Fruit fly (Drosophila melanogaster) whole organism, prepupa: ENCODE data around the gene CG31100.
A peak's percentile ranks its signal among the peaks of the same experiment; 100 is the strongest.

ENCODE experiments used
- Blimp-1 ChIP-seq: fragments of 200-800 bp; sonication (Bioruptor generic); optimal IDR thresholded peaks from 3 replicates; lab custom pipeline; 2017; ENCODE audit warnings: missing biosample characterization, missing genetic modification characterization, mild to moderate bottlenecking, moderate library complexity, missing genetic modification reagents
- CG10631 ChIP-seq: fragments of 200-800 bp; sonication (Bioruptor generic); optimal IDR thresholded peaks from 2 replicates; lab custom pipeline; 2016; ENCODE audit warnings: missing biosample characterization, missing genetic modification characterization
- CG11762 ChIP-seq: fragments of 200-800 bp; sonication (Bioruptor generic); optimal IDR thresholded peaks from 3 replicates; lab custom pipeline; 2016; ENCODE audit warnings: missing biosample characterization, missing genetic modification characterization; ENCODE audit not compliant: insufficient read depth
- CG11902 ChIP-seq: fragments of 200-800 bp; sonication (Bioruptor generic); optimal IDR thresholded peaks from 3 replicates; lab custom pipeline; 2016; ENCODE audit warnings: missing biosample characterization, missing genetic modification characterization
- CG15336 ChIP-seq: fragments of 200-800 bp; sonication (Bioruptor generic); IDR thresholded peaks from 2 replicates; pipeline ENCODE4 v1.3.6; 2022; ENCODE audit warnings: missing biosample characterization, missing genetic modification characterization
- CG16779 ChIP-seq: fragments of 200-800 bp; sonication (Bioruptor generic); optimal IDR thresholded peaks from 3 replicates; lab custom pipeline; 2017; ENCODE audit warnings: missing biosample characterization, mild to moderate bottlenecking, missing genetic modification characterization
- CG3032 ChIP-seq: fragments of 200-800 bp; optimal IDR thresholded peaks from 2 replicates; lab custom pipeline; 2019; ENCODE audit warnings: missing biosample characterization, mild to moderate bottlenecking, missing genetic modification characterization, moderate library complexity
- CG32006 ChIP-seq: fragments of 200-800 bp; sonication (Bioruptor generic); optimal IDR thresholded peaks from 3 replicates; lab custom pipeline; 2017; ENCODE audit warnings: missing biosample characterization, mild to moderate bottlenecking, missing genetic modification characterization
- CG34406 ChIP-seq: fragments of 200-800 bp; sonication (Bioruptor generic); optimal IDR thresholded peaks from 3 replicates; lab custom pipeline; 2016; ENCODE audit warnings: missing biosample characterization, missing genetic modification characterization
- CG3919 ChIP-seq: fragments of 200-800 bp; sonication (Bioruptor generic); optimal IDR thresholded peaks from 3 replicates; lab custom pipeline; 2016; ENCODE audit warnings: missing biosample characterization, missing genetic modification characterization
- CG4318 ChIP-seq: fragments of 200-800 bp; sonication (Bioruptor generic); optimal IDR thresholded peaks from 3 replicates; lab custom pipeline; 2017; ENCODE audit warnings: missing biosample characterization, mild to moderate bottlenecking, missing genetic modification characterization
- CG6276 ChIP-seq: fragments of 200-800 bp; sonication (Bioruptor generic); optimal IDR thresholded peaks from 2 replicates; lab custom pipeline; 2017; ENCODE audit warnings: missing biosample characterization, mild to moderate bottlenecking, missing genetic modification characterization
- CG6792 ChIP-seq: fragments of 200-800 bp; sonication (Bioruptor generic); optimal IDR thresholded peaks from 3 replicates; lab custom pipeline; 2016; ENCODE audit warnings: missing biosample characterization, missing genetic modification characterization
- CG6808 ChIP-seq: fragments of 200-800 bp; sonication (Bioruptor generic); optimal IDR thresholded peaks from 3 replicates; lab custom pipeline; 2017; ENCODE audit warnings: missing biosample characterization, missing genetic modification characterization, mild to moderate bottlenecking, moderate library complexity, missing genetic modification reagents
- CG6854 ChIP-seq: fragments of 200-800 bp; sonication (Bioruptor generic); optimal IDR thresholded peaks from 2 replicates; lab custom pipeline; 2017; ENCODE audit warnings: missing biosample characterization, mild to moderate bottlenecking, missing genetic modification characterization
- CG7368 ChIP-seq: fragments of 200-800 bp; sonication (Bioruptor generic); optimal IDR thresholded peaks from 3 replicates; lab custom pipeline; 2016; ENCODE audit warnings: missing biosample characterization, missing genetic modification characterization
- CG8119 ChIP-seq: fragments of 200-800 bp; sonication (Bioruptor generic); IDR thresholded peaks from 3 replicates; pipeline ENCODE4 v1.3.6; 2022; ENCODE audit warnings: missing biosample characterization, missing genetic modification characterization
- CG8319 ChIP-seq: fragments of 200-800 bp; sonication (Bioruptor generic); optimal IDR thresholded peaks from 3 replicates; lab custom pipeline; 2016; ENCODE audit warnings: missing biosample characterization, missing genetic modification characterization
- CG8632 ChIP-seq: fragments of 200-800 bp; sonication (Bioruptor generic); optimal IDR thresholded peaks from 3 replicates; lab custom pipeline; 2016; ENCODE audit warnings: missing biosample characterization, missing genetic modification characterization
- CG9139 ChIP-seq: fragments of 200-800 bp; sonication (Bioruptor generic); optimal IDR thresholded peaks from 3 replicates; lab custom pipeline; 2017; ENCODE audit warnings: missing biosample characterization, mild to moderate bottlenecking, missing genetic modification characterization
- Eip75B ChIP-seq: fragments of 200-800 bp; sonication (Bioruptor generic); optimal IDR thresholded peaks from 3 replicates; lab custom pipeline; 2016; ENCODE audit warnings: missing biosample characterization, missing genetic modification characterization
- Eip78C ChIP-seq: fragments of 200-800 bp; sonication (Bioruptor generic); peaks from one replicate; lab custom pipeline; 2016; ENCODE audit warnings: missing biosample characterization, missing genetic modification characterization
- Ets21C ChIP-seq: fragments of 200-800 bp; sonication (Bioruptor generic); optimal IDR thresholded peaks from 3 replicates; lab custom pipeline; 2016; ENCODE audit warnings: missing biosample characterization, missing genetic modification characterization
- Ets96B ChIP-seq: fragments of 200-800 bp; optimal IDR thresholded peaks from 2 replicates; lab custom pipeline; 2019; ENCODE audit warnings: missing biosample characterization, mild to moderate bottlenecking, missing genetic modification characterization, moderate library complexity
- Hr38 ChIP-seq: sonication (Bioruptor generic); optimal IDR thresholded peaks from 2 replicates; lab custom pipeline; 2016; ENCODE audit warnings: missing biosample characterization, missing genetic modification characterization
- Hr39 ChIP-seq: fragments of 200-800 bp; sonication (Bioruptor generic); optimal IDR thresholded peaks from 2 replicates; lab custom pipeline; 2016; ENCODE audit warnings: missing biosample characterization, missing genetic modification characterization
- Hr4 ChIP-seq: fragments of 200-800 bp; sonication (Bioruptor generic); optimal IDR thresholded peaks from 3 replicates; lab custom pipeline; 2016; ENCODE audit warnings: missing biosample characterization, missing genetic modification characterization
- Lpt ChIP-seq: fragments of 200-800 bp; sonication (Bioruptor generic); optimal IDR thresholded peaks from 3 replicates; lab custom pipeline; 2016; ENCODE audit warnings: missing biosample characterization, missing genetic modification characterization
- Met ChIP-seq: fragments of 200-800 bp; sonication (Bioruptor generic); optimal IDR thresholded peaks from 3 replicates; lab custom pipeline; 2016; ENCODE audit warnings: missing biosample characterization, missing genetic modification characterization
- OdsH ChIP-seq: fragments of 200-800 bp; sonication (Bioruptor generic); optimal IDR thresholded peaks from 3 replicates; lab custom pipeline; 2016; ENCODE audit warnings: missing biosample characterization, missing genetic modification characterization
- Smox ChIP-seq: fragments of 200-800 bp; sonication (Bioruptor generic); optimal IDR thresholded peaks from 3 replicates; lab custom pipeline; 2016; ENCODE audit warnings: missing biosample characterization, missing genetic modification characterization
- Sox102F ChIP-seq: fragments of 200-800 bp; sonication (Bioruptor generic); optimal IDR thresholded peaks from 2 replicates; lab custom pipeline; 2016; ENCODE audit warnings: missing biosample characterization, mild to moderate bottlenecking, missing genetic modification characterization
- Sox15 ChIP-seq: fragments of 200-800 bp; sonication (Bioruptor generic); optimal IDR thresholded peaks from 3 replicates; lab custom pipeline; 2016; ENCODE audit warnings: missing biosample characterization, missing genetic modification characterization
- acj6 ChIP-seq: fragments of 200-800 bp; sonication (Bioruptor generic); optimal IDR thresholded peaks from 3 replicates; lab custom pipeline; 2016; ENCODE audit warnings: missing biosample characterization, missing genetic modification characterization
- cyc ChIP-seq: fragments of 200-800 bp; sonication (Bioruptor generic); optimal IDR thresholded peaks from 3 replicates; lab custom pipeline; 2016; ENCODE audit warnings: missing biosample characterization, missing genetic modification characterization
- dsx ChIP-seq: fragments of 200-800 bp; optimal IDR thresholded peaks from 3 replicates; lab custom pipeline; 2019; ENCODE audit warnings: missing biosample characterization, mild to moderate bottlenecking, missing genetic modification characterization, moderate library complexity; ENCODE audit not compliant: poor library complexity, severe bottlenecking
- eg ChIP-seq: fragments of 200-800 bp; sonication (Bioruptor generic); IDR thresholded peaks from 3 replicates; pipeline ENCODE4 v1.3.6; 2022; ENCODE audit warnings: missing biosample characterization, missing genetic modification characterization
- fd85E ChIP-seq: fragments of 200-800 bp; sonication (Bioruptor generic); optimal IDR thresholded peaks from 3 replicates; lab custom pipeline; 2016; ENCODE audit warnings: missing biosample characterization, missing genetic modification characterization
- fkh ChIP-seq: fragments of 200-800 bp; sonication (Bioruptor generic); optimal IDR thresholded peaks from 3 replicates; lab custom pipeline; 2017; ENCODE audit warnings: missing biosample characterization, mild to moderate bottlenecking, missing genetic modification characterization, moderate library complexity
- net ChIP-seq: fragments of 200-800 bp; sonication (Bioruptor generic); optimal IDR thresholded peaks from 3 replicates; lab custom pipeline; 2016; ENCODE audit warnings: missing biosample characterization, missing genetic modification characterization
- pdm3 ChIP-seq: fragments of 200-800 bp; sonication (Bioruptor generic); optimal IDR thresholded peaks from 3 replicates; lab custom pipeline; 2016; ENCODE audit warnings: missing biosample characterization, missing genetic modification characterization
- ss ChIP-seq, 2 experiments: fragments of 200-800 bp; sonication (Bioruptor generic); optimal IDR thresholded peaks; 2 replicates in 1 of 2; 3 replicates in 1 of 2; lab custom pipeline; 2017 to 2018; ENCODE audit warnings: mild to moderate bottlenecking in 2 of 2, missing biosample characterization in 2 of 2, missing genetic modification characterization in 2 of 2, moderate library complexity in 1 of 2
- svp ChIP-seq: fragments of 200-800 bp; sonication (Bioruptor generic); peaks from one replicate; lab custom pipeline; 2016; ENCODE audit warnings: missing biosample characterization, missing genetic modification characterization
- topi ChIP-seq: fragments of 200-800 bp; sonication (Bioruptor generic); optimal IDR thresholded peaks from 3 replicates; lab custom pipeline; 2016; ENCODE audit warnings: missing biosample characterization, missing genetic modification characterization

The CG31100 gene

dm6 chr3R:9001720-9002240 lies 1.7 kb downstream of the CG31100 start:
- TF ChIP-seq CG8319 (GFP tag; lab: Kevin White, UChicago) (no peak), acj6 (no peak), CG15336 (GFP tag; lab: Robert Waterston, UW) (no peak), topi (GFP tag; lab: Kevin White, UChicago) (no peak), svp (GFP tag; lab: Kevin White, UChicago) (no peak), fd85E (GFP tag; lab: Kevin White, UChicago) (no peak)

- TF ChIP-seq fkh: no peak
- TF ChIP-seq svp (GFP tag; lab: Kevin White, UChicago): peak; percentile 98
Observed at dm6 chr3R:8998243-8998642, 5.2 kb downstream of the CG31100 start.

dm6 chr3R:8997397-8997796 lies 6.1 kb downstream of the CG31100 start, which contains the start of gene CG11977:
Gene CG11977, plus strand, starts transcription at chr3R:8997697.
- TF ChIP-seq OdsH (GFP tag; lab: Kevin White, UChicago) (no peak), CG6792 (GFP tag; lab: Kevin White, UChicago) (no peak), CG6808 (no peak), CG3032 (tag; lab: Kevin White, UChicago) (no peak), Ets21C (GFP tag; lab: Kevin White, UChicago) (no peak), CG34406 (GFP tag; lab: Kevin White, UChicago) (no peak), Hr38 (GFP tag; lab: Kevin White, UChicago) (no peak), CG11762 (GFP tag; lab: Kevin White, UChicago) (no peak), cyc (no peak), CG9139 (GFP tag; lab: Kevin White, UChicago) (no peak), dsx (GFP tag; lab: Kevin White, UChicago) (no peak), Met (GFP tag; lab: Kevin White, UChicago) (no peak), net (no peak), Hr39 (GFP tag; lab: Kevin White, UChicago) (no peak), fd85E (GFP tag; lab: Kevin White, UChicago) (no peak), CG32006 (GFP tag; lab: Kevin White, UChicago) (no peak), CG3919 (GFP tag; lab: Kevin White, UChicago) (no peak), CG11902 (GFP tag; lab: Kevin White, UChicago) (no peak), CG8119 (GFP tag; lab: Robert Waterston, UW) (no peak), pdm3 (GFP tag; lab: Kevin White, UChicago) (no peak)

dm6 chr3R:8992928-8993579 lies 10.4 kb downstream of the CG31100 start, which contains the start of gene CG11975:
Gene CG11975, plus strand, starts transcription at chr3R:8993253.
- TF ChIP-seq Sox15 (GFP tag; lab: Kevin White, UChicago) (peak; percentile 53), Sox102F (GFP tag; lab: Kevin White, UChicago) (no peak), CG6854 (GFP tag; lab: Kevin White, UChicago) (no peak), svp (GFP tag; lab: Kevin White, UChicago) (peak; percentile 90), CG3919 (GFP tag; lab: Kevin White, UChicago) (no peak), Smox (no peak), CG32006 (GFP tag; lab: Kevin White, UChicago) (no peak), CG11902 (GFP tag; lab: Kevin White, UChicago) (peak; percentile 36), CG10631 (GFP tag; lab: Kevin White, UChicago) (peak; percentile 77), Hr4 (GFP tag; lab: Kevin White, UChicago) (no peak), Lpt (peak; percentile 56), CG11762 (GFP tag; lab: Kevin White, UChicago) (no peak), cyc (peak; percentile 79), Eip78C (GFP tag; lab: Kevin White, UChicago) (peak; percentile 87), eg (GFP tag; lab: Robert Waterston, UW) (peak; percentile 15; the same call in 1 of the 3 replicates), ss (GFP tag; optimal IDR thresholded peaks at IDR 0.05; lab: Kevin White, UChicago) (no peak), CG6276 (no peak), Eip75B (no peak), Hr39 (GFP tag; lab: Kevin White, UChicago) (peak; percentile 72), CG16779 (tag; lab: Kevin White, UChicago) (no peak), fd85E (GFP tag; lab: Kevin White, UChicago) (peak; percentile 22), CG4318 (GFP tag; lab: Kevin White, UChicago) (no peak), CG7368 (GFP tag; lab: Kevin White, UChicago) (peak; percentile 42), CG8632 (GFP tag; lab: Kevin White, UChicago) (no peak), Ets96B (peak; percentile 54), acj6 (no peak), Blimp-1 (GFP tag; lab: Kevin White, UChicago) (no peak)
